Worm (Caenorhabditis elegans) whole organism, L4 larva: ENCODE measurements around the gene C25F9.11.

Experiments used
- ama-1 ChIP-seq: fragments of 150-350 bp; optimal IDR thresholded peaks from 2 replicates; lab custom pipeline; 2014; ENCODE audit warnings: inconsistent platforms, mixed read lengths
- ceh-28 ChIP-seq: fragments of 150-350 bp; optimal IDR thresholded peaks from 2 replicates; lab custom pipeline; 2014; ENCODE audit warnings: missing biosample characterization, missing genetic modification reagents, missing genetic modification characterization
- ceh-82 ChIP-seq: sonication (generic microtip); optimal IDR thresholded peaks from 2 replicates; lab custom pipeline; 2017; ENCODE audit warnings: missing biosample characterization, missing genetic modification characterization
- egl-27 ChIP-seq: sonication (generic microtip); optimal IDR thresholded peaks from 3 replicates; lab custom pipeline; 2017; ENCODE audit warnings: missing biosample characterization, missing genetic modification reagents, missing genetic modification characterization
- nhr-11 ChIP-seq: fragments of 150-350 bp; optimal IDR thresholded peaks from 2 replicates; lab custom pipeline; 2014; ENCODE audit warnings: missing biosample characterization, missing genetic modification characterization
- nhr-28 ChIP-seq: fragments of 150-350 bp; optimal IDR thresholded peaks from 2 replicates; lab custom pipeline; 2014; ENCODE audit warnings: missing biosample characterization, missing genetic modification characterization
- tag-97 ChIP-seq: fragments of 200-800 bp; sonication (Bioruptor generic); IDR thresholded peaks from 2 replicates; pipeline ENCODE4 v1.3.6; 2022; ENCODE audit warnings: missing genetic modification characterization, missing compliant biosample characterization
- unc-130 ChIP-seq: sonication (generic microtip); optimal IDR thresholded peaks from 2 replicates; lab custom pipeline; 2016; ENCODE audit warnings: missing genetic modification reagents, missing genetic modification characterization, missing compliant biosample characterization
- unc-62 ChIP-seq, 3 experiments: fragments of 150-350 bp in 1 of 3; sonication (generic microtip); optimal IDR thresholded peaks in 2 of 3; peaks in 1 of 3; 1 replicate in 1 of 3; 2 replicates in 2 of 3; lab custom pipeline; 2014 to 2017; ENCODE audit warnings: missing biosample characterization in 3 of 3, missing genetic modification characterization in 3 of 3, missing genetic modification reagents in 3 of 3, missing genotype in 1 of 3
- zag-1 ChIP-seq: fragments of 150-350 bp; optimal IDR thresholded peaks from 2 replicates; lab custom pipeline; 2014; ENCODE audit warnings: missing biosample characterization, missing genetic modification characterization
- ztf-11 ChIP-seq: fragments of 150-350 bp; optimal IDR thresholded peaks from 2 replicates; lab custom pipeline; 2014; ENCODE audit warnings: missing biosample characterization, missing genetic modification characterization

DNA sequence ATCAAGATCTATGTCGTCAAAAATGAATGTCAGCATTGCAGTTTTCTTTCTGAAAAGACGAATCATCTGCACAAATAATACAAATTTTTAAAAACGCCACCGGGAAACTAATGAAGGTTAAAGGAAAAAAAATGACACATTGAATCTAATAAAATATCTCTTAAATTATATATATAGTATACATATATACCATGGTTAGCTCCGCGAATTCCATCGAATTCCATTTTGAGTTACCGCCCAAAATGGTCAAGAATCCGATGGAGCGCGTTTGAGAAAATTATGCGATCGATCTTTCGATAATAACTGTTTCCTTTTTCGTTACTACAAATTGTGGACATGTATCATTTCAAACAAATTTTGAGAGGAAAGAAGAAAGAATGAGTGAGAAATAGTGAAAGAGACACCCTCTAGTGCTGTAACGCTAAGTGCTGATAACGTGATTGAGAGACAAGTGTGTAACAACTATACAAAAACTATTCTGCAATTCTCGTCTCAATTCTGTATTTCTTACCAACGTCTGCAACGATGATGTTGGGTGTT is 27.5 kb downstream of the C25F9.11 start, which contains the start of the genes C25F9.6 and C25F9.10:
- TF ChIP-seq egl-27 (tag; lab: Kevin White, UChicago) (no peak), ceh-82 (no peak), nhr-28 (tag; lab: Kevin White, UChicago) (peak; percentile 63), unc-130 (no peak), unc-62 (GFP tag; optimal IDR thresholded peaks at IDR 0.05 in 1 of 2; lab: Kevin White, UChicago) (peak in 1 of 2 experiments; percentile 2), unc-62 (tag; optimal IDR thresholded peaks at IDR 0.05; lab: Kevin White, UChicago) (no peak), ceh-28 (tag; lab: Kevin White, UChicago) (no peak), ztf-11 (tag; lab: Kevin White, UChicago) (no peak), nhr-11 (no peak), ama-1 (lab: Kevin White, UChicago) (no peak), zag-1 (tag; lab: Kevin White, UChicago) (no peak), tag-97 (GFP tag; lab: Robert Waterston, UW) (no peak)
